Worm (Caenorhabditis elegans) whole organism, L3 larva: ENCODE measurements around the gene W04D12.1.
A peak's percentile ranks its signal among the peaks of the same experiment; 100 is the strongest.

ENCODE experiments used
- R02D3.7 ChIP-seq: fragments of 150-350 bp; optimal IDR thresholded peaks from 2 replicates; lab custom pipeline; 2014; ENCODE audit warnings: missing biosample characterization, missing genetic modification characterization
- ZK546.5 ChIP-seq: sonication (generic microtip); optimal IDR thresholded peaks from 2 replicates; lab custom pipeline; 2017; ENCODE audit warnings: missing biosample characterization, missing genetic modification characterization
- aly-2 ChIP-seq: fragments of 150-350 bp; optimal IDR thresholded peaks from 2 replicates; lab custom pipeline; 2014; ENCODE audit warnings: missing biosample characterization, missing genetic modification characterization
- ama-1 ChIP-seq: fragments of 150-350 bp; optimal IDR thresholded peaks from 2 replicates; lab custom pipeline; 2018
- ceh-16 ChIP-seq: sonication (generic microtip); optimal IDR thresholded peaks from 2 replicates; lab custom pipeline; 2017; ENCODE audit warnings: missing biosample characterization, missing genetic modification characterization
- ceh-28 ChIP-seq: fragments of 150-350 bp; optimal IDR thresholded peaks from 2 replicates; lab custom pipeline; 2014; ENCODE audit warnings: missing biosample characterization, missing genetic modification reagents, missing genetic modification characterization
- ceh-82 ChIP-seq: fragments of 150-350 bp; optimal IDR thresholded peaks from 2 replicates; lab custom pipeline; 2014; ENCODE audit warnings: missing biosample characterization, missing genetic modification characterization
- ceh-9 ChIP-seq: sonication (generic microtip); optimal IDR thresholded peaks from 2 replicates; lab custom pipeline; 2018; ENCODE audit warnings: missing biosample characterization, missing genetic modification characterization
- daf-12 ChIP-seq: fragments of 150-350 bp; optimal IDR thresholded peaks from 2 replicates; lab custom pipeline; 2014; ENCODE audit warnings: missing biosample characterization, missing genetic modification reagents, missing genetic modification characterization
- egl-27 ChIP-seq: sonication (generic microtip); optimal IDR thresholded peaks from 4 replicates; lab custom pipeline; 2017; ENCODE audit warnings: missing biosample characterization, missing genetic modification reagents, missing genetic modification characterization
- egl-5 ChIP-seq: fragments of 150-350 bp; optimal IDR thresholded peaks from 2 replicates; lab custom pipeline; 2017; ENCODE audit warnings: missing biosample characterization, missing genetic modification reagents, missing genetic modification characterization, inconsistent platforms
- elt-1 ChIP-seq: fragments of 150-350 bp; optimal IDR thresholded peaks from 2 replicates; lab custom pipeline; 2014; ENCODE audit warnings: missing biosample characterization, missing genetic modification characterization
- elt-2 ChIP-seq: sonication (generic microtip); optimal IDR thresholded peaks from 2 replicates; lab custom pipeline; 2016; ENCODE audit warnings: missing genetic modification reagents, mild to moderate bottlenecking, missing genetic modification characterization, missing compliant biosample characterization
- elt-3 ChIP-seq, 3 experiments: fragments of 150-350 bp in 1 of 3; sonication (generic microtip) in 2 of 3; optimal IDR thresholded peaks; 2 replicates in 2 of 3; 4 replicates in 1 of 3; lab custom pipeline; 2014 to 2017; ENCODE audit warnings: missing biosample characterization in 3 of 3, missing genetic modification characterization in 3 of 3
- eor-1 ChIP-seq, 2 experiments: fragments of 150-350 bp; optimal IDR thresholded peaks; 2 replicates each; lab custom pipeline; 2014 to 2018; ENCODE audit warnings: missing biosample characterization in 2 of 2, missing genetic modification characterization in 2 of 2
- fkh-10 ChIP-seq: sonication (generic microtip); optimal IDR thresholded peaks from 2 replicates; lab custom pipeline; 2017; ENCODE audit warnings: missing biosample characterization, missing genetic modification reagents, missing genetic modification characterization
- fkh-2 ChIP-seq: fragments of 150-350 bp; optimal IDR thresholded peaks from 2 replicates; lab custom pipeline; 2014; ENCODE audit warnings: missing biosample characterization, missing genetic modification reagents, missing genetic modification characterization
- fos-1 ChIP-seq: fragments of 150-350 bp; optimal IDR thresholded peaks from 2 replicates; lab custom pipeline; 2014; ENCODE audit warnings: missing biosample characterization, missing genetic modification characterization
- hmg-11 ChIP-seq: sonication (generic microtip); optimal IDR thresholded peaks from 2 replicates; lab custom pipeline; 2016; ENCODE audit warnings: missing genetic modification characterization, missing compliant biosample characterization
- jun-1 ChIP-seq: fragments of 150-350 bp; optimal IDR thresholded peaks from 2 replicates; lab custom pipeline; 2014; ENCODE audit warnings: missing biosample characterization, missing genetic modification reagents, missing genetic modification characterization
- lin-15B ChIP-seq: fragments of 150-350 bp; optimal IDR thresholded peaks from 2 replicates; lab custom pipeline; 2014; ENCODE audit warnings: missing biosample characterization, missing genetic modification characterization
- lin-39 ChIP-seq: fragments of 150-350 bp; optimal IDR thresholded peaks from 2 replicates; lab custom pipeline; 2018; ENCODE audit warnings: missing biosample characterization, missing genetic modification reagents, missing genetic modification characterization
- lsy-12 ChIP-seq: sonication (generic microtip); optimal IDR thresholded peaks from 2 replicates; lab custom pipeline; 2016; ENCODE audit warnings: mild to moderate bottlenecking, missing genetic modification characterization, missing compliant biosample characterization
- mdl-1 ChIP-seq: fragments of 150-350 bp; optimal IDR thresholded peaks from 2 replicates; lab custom pipeline; 2014; ENCODE audit warnings: missing biosample characterization, missing genetic modification characterization
- mml-1 ChIP-seq: fragments of 150-350 bp; sonication (generic microtip); optimal IDR thresholded peaks from 3 replicates; lab custom pipeline; 2014; ENCODE audit warnings: missing biosample characterization, missing genetic modification characterization
- nfya-1 ChIP-seq: sonication (generic microtip); optimal IDR thresholded peaks from 2 replicates; lab custom pipeline; 2017; ENCODE audit warnings: missing genetic modification characterization, mild to moderate bottlenecking, missing compliant biosample characterization, antibody characterized with exemption, moderate library complexity; ENCODE audit not compliant: insufficient read depth
- nhr-11 ChIP-seq: fragments of 150-350 bp; optimal IDR thresholded peaks from 2 replicates; lab custom pipeline; 2014; ENCODE audit warnings: missing biosample characterization, missing genetic modification characterization
- nhr-12 ChIP-seq: fragments of 150-350 bp; optimal IDR thresholded peaks from 2 replicates; lab custom pipeline; 2014; ENCODE audit warnings: missing biosample characterization, missing genetic modification characterization
- nhr-23 ChIP-seq: fragments of 150-350 bp; optimal IDR thresholded peaks from 2 replicates; lab custom pipeline; 2014; ENCODE audit warnings: missing biosample characterization, missing genetic modification reagents, missing genetic modification characterization
- nhr-237 ChIP-seq: fragments of 150-350 bp; optimal IDR thresholded peaks from 2 replicates; lab custom pipeline; 2014; ENCODE audit warnings: missing biosample characterization, missing genetic modification characterization
- nhr-25 ChIP-seq: sonication (generic microtip); optimal IDR thresholded peaks from 2 replicates; lab custom pipeline; 2017; ENCODE audit warnings: missing biosample characterization, missing genetic modification characterization
- nhr-28 ChIP-seq: fragments of 150-350 bp; optimal IDR thresholded peaks from 2 replicates; lab custom pipeline; 2014; ENCODE audit warnings: missing biosample characterization, missing genetic modification characterization
- nhr-43 ChIP-seq: sonication (generic microtip); optimal IDR thresholded peaks from 2 replicates; lab custom pipeline; 2016; ENCODE audit warnings: mild to moderate bottlenecking, missing genetic modification characterization, missing compliant biosample characterization; ENCODE audit not compliant: poor library complexity, severe bottlenecking
- nhr-67 ChIP-seq: fragments of 150-350 bp; optimal IDR thresholded peaks from 2 replicates; lab custom pipeline; 2014; ENCODE audit warnings: missing biosample characterization, missing genetic modification characterization
- nhr-76 ChIP-seq: fragments of 150-350 bp; sonication (generic microtip); optimal IDR thresholded peaks from 5 replicates; lab custom pipeline; 2014; ENCODE audit warnings: missing biosample characterization, missing genetic modification characterization
- nhr-77 ChIP-seq: fragments of 150-350 bp; optimal IDR thresholded peaks from 2 replicates; lab custom pipeline; 2014; ENCODE audit warnings: missing biosample characterization, missing genetic modification characterization
- pha-4 ChIP-seq: fragments of 150-350 bp; optimal IDR thresholded peaks from 2 replicates; lab custom pipeline; 2014; ENCODE audit warnings: missing biosample characterization, missing genetic modification reagents, missing genetic modification characterization
- pqm-1 ChIP-seq: fragments of 150-350 bp; optimal IDR thresholded peaks from 2 replicates; lab custom pipeline; 2017; ENCODE audit warnings: missing biosample characterization, missing genetic modification characterization, inconsistent platforms
- sea-2 ChIP-seq: fragments of 150-350 bp; sonication (generic microtip); optimal IDR thresholded peaks from 4 replicates; lab custom pipeline; 2014; ENCODE audit warnings: missing biosample characterization, missing genetic modification reagents, missing genetic modification characterization
- skn-1 ChIP-seq: fragments of 150-350 bp; optimal IDR thresholded peaks from 2 replicates; lab custom pipeline; 2014; ENCODE audit warnings: missing biosample characterization, missing genetic modification characterization
- snpc-4 ChIP-seq: fragments of 150-350 bp; optimal IDR thresholded peaks from 2 replicates; lab custom pipeline; 2014; ENCODE audit warnings: missing biosample characterization, missing genetic modification characterization
- tbx-2 ChIP-seq: sonication (generic microtip); optimal IDR thresholded peaks from 2 replicates; lab custom pipeline; 2016; ENCODE audit warnings: mild to moderate bottlenecking, missing genetic modification characterization, missing compliant biosample characterization
- unc-39 ChIP-seq: sonication (generic microtip); optimal IDR thresholded peaks from 4 replicates; lab custom pipeline; 2017; ENCODE audit warnings: missing biosample characterization, missing genetic modification characterization
- unc-62 ChIP-seq: fragments of 150-350 bp; sonication (generic microtip); optimal IDR thresholded peaks from 4 replicates; lab custom pipeline; 2014; ENCODE audit warnings: missing biosample characterization, missing genetic modification reagents, missing genetic modification characterization
- zag-1 ChIP-seq: fragments of 150-350 bp; optimal IDR thresholded peaks from 2 replicates; lab custom pipeline; 2014; ENCODE audit warnings: missing biosample characterization, missing genetic modification characterization
- ztf-11 ChIP-seq: fragments of 150-350 bp; optimal IDR thresholded peaks from 2 replicates; lab custom pipeline; 2014; ENCODE audit warnings: missing biosample characterization, missing genetic modification characterization
- ztf-4 ChIP-seq: fragments of 150-350 bp; optimal IDR thresholded peaks from 2 replicates; lab custom pipeline; 2014; ENCODE audit warnings: missing biosample characterization, missing genetic modification characterization

W04D12.1 gene

ce11 chrIII:5853240-5853639, 16.5 kb downstream of the W04D12.1 start, which contains the start of gene ddx-23 (continued):
- TF ChIP-seq nhr-43 (peak; percentile 30), nhr-25 (tag; lab: Kevin White, UChicago) (no peak)

ce11 chrIII:5855637-5856179, 19.0 kb downstream of the W04D12.1 start, which contains the start of the genes cct-6 and alh-9:
Gene cct-6, minus strand, starts transcription at chrIII:5855687.
Gene alh-9, plus strand, starts transcription at chrIII:5856018.
- TF ChIP-seq ceh-28, result no peak
- no peak for TF ChIP-seq ZK546.5
- no peak for TF ChIP-seq aly-2
- peak; percentile 87 for TF ChIP-seq lin-15B (tag; lab: Kevin White, UChicago)
- no peak for TF ChIP-seq mdl-1 (tag; lab: Kevin White, UChicago)
- TF ChIP-seq jun-1 (tag; lab: Kevin White, UChicago), result peak; percentile 24
- no peak for TF ChIP-seq nhr-67 (tag; lab: Kevin White, UChicago)
- peak; percentile 7 for TF ChIP-seq egl-27 (tag; lab: Kevin White, UChicago)
- TF ChIP-seq nfya-1, result peak; percentile 89
- no peak for TF ChIP-seq daf-12 (tag; lab: Kevin White, UChicago)
- no peak for TF ChIP-seq unc-39 (tag; lab: Kevin White, UChicago)
- TF ChIP-seq nhr-43, result peak; percentile 6
- TF ChIP-seq fos-1 (tag; lab: Kevin White, UChicago), result no peak
- peak; percentile 97 for TF ChIP-seq egl-5 (tag; lab: Kevin White, UChicago)
- TF ChIP-seq nhr-11, result no peak
- no peak for TF ChIP-seq ztf-4 (tag; lab: Kevin White, UChicago)
- TF ChIP-seq fkh-2, result no peak
- TF ChIP-seq nhr-28 (tag; lab: Kevin White, UChicago), result no peak
- TF ChIP-seq ztf-11 (tag; lab: Kevin White, UChicago), result no peak
- TF ChIP-seq nhr-237, result no peak
- no peak for TF ChIP-seq eor-1 (tag; optimal IDR thresholded peaks at IDR 0.05; lab: Kevin White, UChicago)
- no peak for TF ChIP-seq nhr-76 (tag; lab: Kevin White, UChicago)
- TF ChIP-seq nhr-25 (tag; lab: Kevin White, UChicago), result peak; percentile 71
- no peak for TF ChIP-seq ceh-82
- no peak for TF ChIP-seq tbx-2 (tag; lab: Kevin White, UChicago)
- TF ChIP-seq fkh-10, result peak; percentile 10
- TF ChIP-seq pha-4 (tag; lab: Kevin White, UChicago), result peak; percentile 99
- no peak for TF ChIP-seq ceh-9 (tag; lab: Kevin White, UChicago)
- TF ChIP-seq skn-1 (tag; lab: Kevin White, UChicago), result no peak
- TF ChIP-seq ceh-16, result no peak
- TF ChIP-seq elt-1 (tag; lab: Kevin White, UChicago), result peak; percentile 10
- TF ChIP-seq R02D3.7, result peak; percentile 94
- peak; percentile 88 for TF ChIP-seq lin-39 (tag; lab: Kevin White, UChicago)
- no peak for TF ChIP-seq mml-1
- TF ChIP-seq ama-1 (lab: Kevin White, UChicago), result peak; percentile 82
- peak; percentile 42 for TF ChIP-seq elt-2 (tag; lab: Kevin White, UChicago)
- peak; percentile 48 for TF ChIP-seq pqm-1 (tag; lab: Kevin White, UChicago)
- TF ChIP-seq hmg-11 (tag; lab: Kevin White, UChicago), result peak; percentile 33
- TF ChIP-seq nhr-23, result peak; percentile 79
- TF ChIP-seq nhr-77 (tag; lab: Kevin White, UChicago), result no peak
- TF ChIP-seq snpc-4 (tag; lab: Kevin White, UChicago), result peak; percentile 70
- TF ChIP-seq zag-1, result no peak
- TF ChIP-seq lsy-12 (tag; lab: Kevin White, UChicago), result no peak
- no peak for TF ChIP-seq nhr-12 (tag; lab: Kevin White, UChicago)
- no peak for TF ChIP-seq unc-62 (GFP tag; lab: Kevin White, UChicago)
- no peak for TF ChIP-seq sea-2 (GFP tag; lab: Kevin White, UChicago)
- no peak for TF ChIP-seq elt-3 (tag; optimal IDR thresholded peaks at IDR 0.05; lab: Kevin White, UChicago)
